Worm (Caenorhabditis elegans) whole organism, late embryonic: ENCODE results near the gene hpo-33.

Experiments
- C08G9.2 ChIP-seq: sonication (generic microtip); optimal IDR thresholded peaks from 2 replicates; lab custom pipeline; 2016; ENCODE audit warnings: mild to moderate bottlenecking, missing genetic modification characterization, moderate library complexity, missing compliant biosample characterization
- T23F11.4 ChIP-seq: fragments of 200-800 bp; sonication (Bioruptor generic); optimal IDR thresholded peaks from 2 replicates; lab custom pipeline; 2018; ENCODE audit warnings: mild to moderate bottlenecking, missing genetic modification characterization, missing compliant biosample characterization
- ceh-22 ChIP-seq: sonication (generic microtip); optimal IDR thresholded peaks from 2 replicates; lab custom pipeline; 2017; ENCODE audit warnings: missing biosample characterization, missing genetic modification characterization
- dve-1 ChIP-seq: sonication (generic microtip); optimal IDR thresholded peaks from 2 replicates; lab custom pipeline; 2017; ENCODE audit warnings: antibody characterized with exemption, mild to moderate bottlenecking, missing genetic modification characterization, missing compliant biosample characterization
- elt-4 ChIP-seq: sonication (generic microtip); optimal IDR thresholded peaks from 2 replicates; lab custom pipeline; 2016; ENCODE audit warnings: missing genetic modification characterization, missing compliant biosample characterization
- fax-1 ChIP-seq: sonication (generic microtip); optimal IDR thresholded peaks from 2 replicates; lab custom pipeline; 2016; ENCODE audit warnings: missing genotype, missing genetic modification characterization, missing compliant biosample characterization
- hlh-30 ChIP-seq: sonication (generic microtip); optimal IDR thresholded peaks from 2 replicates; lab custom pipeline; 2017; ENCODE audit warnings: antibody characterized with exemption, missing genetic modification characterization, missing compliant biosample characterization; ENCODE audit not compliant: insufficient read depth
- lin-11 ChIP-seq: fragments of 200-800 bp; sonication (Bioruptor generic); optimal IDR thresholded peaks from 2 replicates; lab custom pipeline; 2018; ENCODE audit warnings: mild to moderate bottlenecking, missing genetic modification characterization, missing compliant biosample characterization
- pha-4 ChIP-seq: fragments of 150-350 bp; optimal IDR thresholded peaks from 2 replicates; lab custom pipeline; 2018; ENCODE audit warnings: missing biosample characterization, missing genetic modification reagents, missing genetic modification characterization
- pqm-1 ChIP-seq: sonication (generic microtip); optimal IDR thresholded peaks from 2 replicates; lab custom pipeline; 2016; ENCODE audit warnings: missing genetic modification characterization, missing compliant biosample characterization
- pros-1 ChIP-seq: fragments of 150-350 bp; optimal IDR thresholded peaks from 2 replicates; lab custom pipeline; 2014; ENCODE audit warnings: missing biosample characterization, missing genetic modification reagents, missing genetic modification characterization
- rnt-1 ChIP-seq: sonication (generic microtip); optimal IDR thresholded peaks from 2 replicates; lab custom pipeline; 2016; ENCODE audit warnings: missing genetic modification characterization, missing compliant biosample characterization
- unc-55 ChIP-seq: sonication (generic microtip); optimal IDR thresholded peaks from 2 replicates; lab custom pipeline; 2017; ENCODE audit warnings: missing biosample characterization, missing genetic modification reagents, missing genetic modification characterization
- unc-86 ChIP-seq: sonication (generic microtip); optimal IDR thresholded peaks from 2 replicates; lab custom pipeline; 2016; ENCODE audit warnings: missing genetic modification characterization, missing compliant biosample characterization

DNA sequence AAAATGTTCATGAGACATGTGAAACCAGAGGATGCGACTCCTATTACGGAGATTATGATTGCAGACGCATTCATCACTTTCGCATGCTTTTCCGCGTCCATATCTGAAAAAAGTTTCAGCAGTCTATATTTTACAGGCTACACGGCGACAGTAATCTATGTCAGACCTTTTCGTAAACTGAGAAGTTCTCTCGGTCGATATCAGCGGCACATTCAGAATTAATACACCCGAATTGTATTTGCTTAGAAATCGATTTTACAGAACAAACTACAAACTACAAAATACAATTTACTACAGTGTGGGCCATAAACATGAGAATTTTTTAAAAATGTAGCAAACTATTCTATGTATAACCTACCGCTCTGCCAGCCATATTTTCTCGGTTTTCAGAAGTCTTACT lies 29.2 kb downstream of the hpo-33 start, which contains the start of gene srbc-14:
- TF ChIP-seq elt-4 (tag; lab: Kevin White, UChicago) (no peak), pqm-1 (no peak), C08G9.2 (tag; lab: Kevin White, UChicago) (no peak), rnt-1 (tag; lab: Kevin White, UChicago) (no peak), unc-86 (no peak), dve-1 (tag; lab: Kevin White, UChicago) (no peak), pros-1 (tag; lab: Kevin White, UChicago) (no peak), fax-1 (tag; lab: Kevin White, UChicago) (no peak), T23F11.4 (GFP tag; lab: Kevin White, UChicago) (no peak), ceh-22 (tag; lab: Kevin White, UChicago) (no peak), pha-4 (tag; lab: Kevin White, UChicago) (no peak), unc-55 (GFP tag; lab: Kevin White, UChicago) (no peak), lin-11 (tag; lab: Kevin White, UChicago) (no peak), hlh-30 (tag; lab: Kevin White, UChicago) (no peak)
